Worm (Caenorhabditis elegans) whole organism, L3 larva: ENCODE results near the gene rnp-9.

ENCODE experiments used
- R02D3.7 ChIP-seq: fragments of 150-350 bp; optimal IDR thresholded peaks from 2 replicates; lab custom pipeline; 2014; ENCODE audit warnings: missing biosample characterization, missing genetic modification characterization
- egl-27 ChIP-seq: sonication (generic microtip); optimal IDR thresholded peaks from 4 replicates; lab custom pipeline; 2017; ENCODE audit warnings: missing biosample characterization, missing genetic modification reagents, missing genetic modification characterization
- egl-5 ChIP-seq: fragments of 150-350 bp; optimal IDR thresholded peaks from 2 replicates; lab custom pipeline; 2017; ENCODE audit warnings: missing biosample characterization, missing genetic modification reagents, missing genetic modification characterization, inconsistent platforms
- elt-2 ChIP-seq: sonication (generic microtip); optimal IDR thresholded peaks from 2 replicates; lab custom pipeline; 2016; ENCODE audit warnings: missing genetic modification reagents, mild to moderate bottlenecking, missing genetic modification characterization, missing compliant biosample characterization
- elt-3 ChIP-seq, 3 experiments: fragments of 150-350 bp in 1 of 3; sonication (generic microtip) in 2 of 3; optimal IDR thresholded peaks; 2 replicates in 2 of 3; 4 replicates in 1 of 3; lab custom pipeline; 2014 to 2017; ENCODE audit warnings: missing biosample characterization in 3 of 3, missing genetic modification characterization in 3 of 3
- fkh-10 ChIP-seq: sonication (generic microtip); optimal IDR thresholded peaks from 2 replicates; lab custom pipeline; 2017; ENCODE audit warnings: missing biosample characterization, missing genetic modification reagents, missing genetic modification characterization
- fkh-2 ChIP-seq: fragments of 150-350 bp; optimal IDR thresholded peaks from 2 replicates; lab custom pipeline; 2014; ENCODE audit warnings: missing biosample characterization, missing genetic modification reagents, missing genetic modification characterization
- fos-1 ChIP-seq: fragments of 150-350 bp; optimal IDR thresholded peaks from 2 replicates; lab custom pipeline; 2014; ENCODE audit warnings: missing biosample characterization, missing genetic modification characterization
- hmg-11 ChIP-seq: sonication (generic microtip); optimal IDR thresholded peaks from 2 replicates; lab custom pipeline; 2016; ENCODE audit warnings: missing genetic modification characterization, missing compliant biosample characterization
- lin-39 ChIP-seq: fragments of 150-350 bp; optimal IDR thresholded peaks from 2 replicates; lab custom pipeline; 2018; ENCODE audit warnings: missing biosample characterization, missing genetic modification reagents, missing genetic modification characterization
- lsy-12 ChIP-seq: sonication (generic microtip); optimal IDR thresholded peaks from 2 replicates; lab custom pipeline; 2016; ENCODE audit warnings: mild to moderate bottlenecking, missing genetic modification characterization, missing compliant biosample characterization
- mml-1 ChIP-seq: fragments of 150-350 bp; sonication (generic microtip); optimal IDR thresholded peaks from 3 replicates; lab custom pipeline; 2014; ENCODE audit warnings: missing biosample characterization, missing genetic modification characterization
- nfya-1 ChIP-seq: sonication (generic microtip); optimal IDR thresholded peaks from 2 replicates; lab custom pipeline; 2017; ENCODE audit warnings: missing genetic modification characterization, mild to moderate bottlenecking, missing compliant biosample characterization, antibody characterized with exemption, moderate library complexity; ENCODE audit not compliant: insufficient read depth
- nhr-23 ChIP-seq: fragments of 150-350 bp; optimal IDR thresholded peaks from 2 replicates; lab custom pipeline; 2014; ENCODE audit warnings: missing biosample characterization, missing genetic modification reagents, missing genetic modification characterization
- nhr-237 ChIP-seq: fragments of 150-350 bp; optimal IDR thresholded peaks from 2 replicates; lab custom pipeline; 2014; ENCODE audit warnings: missing biosample characterization, missing genetic modification characterization
- nhr-25 ChIP-seq: sonication (generic microtip); optimal IDR thresholded peaks from 2 replicates; lab custom pipeline; 2017; ENCODE audit warnings: missing biosample characterization, missing genetic modification characterization
- nhr-28 ChIP-seq: fragments of 150-350 bp; optimal IDR thresholded peaks from 2 replicates; lab custom pipeline; 2014; ENCODE audit warnings: missing biosample characterization, missing genetic modification characterization
- nhr-43 ChIP-seq: sonication (generic microtip); optimal IDR thresholded peaks from 2 replicates; lab custom pipeline; 2016; ENCODE audit warnings: mild to moderate bottlenecking, missing genetic modification characterization, missing compliant biosample characterization; ENCODE audit not compliant: poor library complexity, severe bottlenecking
- nhr-76 ChIP-seq: fragments of 150-350 bp; sonication (generic microtip); optimal IDR thresholded peaks from 5 replicates; lab custom pipeline; 2014; ENCODE audit warnings: missing biosample characterization, missing genetic modification characterization
- pha-4 ChIP-seq: fragments of 150-350 bp; optimal IDR thresholded peaks from 2 replicates; lab custom pipeline; 2014; ENCODE audit warnings: missing biosample characterization, missing genetic modification reagents, missing genetic modification characterization
- sea-2 ChIP-seq: fragments of 150-350 bp; sonication (generic microtip); optimal IDR thresholded peaks from 4 replicates; lab custom pipeline; 2014; ENCODE audit warnings: missing biosample characterization, missing genetic modification reagents, missing genetic modification characterization
- skn-1 ChIP-seq: fragments of 150-350 bp; optimal IDR thresholded peaks from 2 replicates; lab custom pipeline; 2014; ENCODE audit warnings: missing biosample characterization, missing genetic modification characterization
- snpc-4 ChIP-seq: fragments of 150-350 bp; optimal IDR thresholded peaks from 2 replicates; lab custom pipeline; 2014; ENCODE audit warnings: missing biosample characterization, missing genetic modification characterization
- tbx-2 ChIP-seq: sonication (generic microtip); optimal IDR thresholded peaks from 2 replicates; lab custom pipeline; 2016; ENCODE audit warnings: mild to moderate bottlenecking, missing genetic modification characterization, missing compliant biosample characterization
- zag-1 ChIP-seq: fragments of 150-350 bp; optimal IDR thresholded peaks from 2 replicates; lab custom pipeline; 2014; ENCODE audit warnings: missing biosample characterization, missing genetic modification characterization

Gene rnp-9

ce11 chrX:10158716-10159115 lies 8.4 kb upstream of the rnp-9 start, which contains the start of gene erd-2.1 (continued):
- no peak for TF ChIP-seq zag-1 (tag; lab: Kevin White, UChicago)
- peak; percentile 2 for TF ChIP-seq snpc-4 (tag; lab: Kevin White, UChicago)
- peak; percentile 69 for TF ChIP-seq egl-5 (tag; lab: Kevin White, UChicago)
- TF ChIP-seq fos-1 (tag; lab: Kevin White, UChicago): no peak
- peak; percentile 69 for TF ChIP-seq pha-4 (tag; lab: Kevin White, UChicago)
- TF ChIP-seq fkh-2 (tag; lab: Kevin White, UChicago): no peak

- peak; percentile 26 for TF ChIP-seq lin-39 (tag; lab: Kevin White, UChicago)
- TF ChIP-seq egl-27 (tag; lab: Kevin White, UChicago): no peak
- peak; percentile 10 for TF ChIP-seq nfya-1
- TF ChIP-seq egl-5 (tag; lab: Kevin White, UChicago): peak; percentile 57
Measured at ce11 chrX:10160097-10160677, 6.9 kb upstream of the rnp-9 start, which contains the start of gene F09B9.4. Gene F09B9.4 (plus strand): TSS chrX:10160627.

ce11 chrX:10162476-10162875 lies 4.6 kb upstream of the rnp-9 start:
- TF ChIP-seq lin-39 (tag; lab: Kevin White, UChicago) (no peak), nhr-28 (tag; lab: Kevin White, UChicago) (no peak), elt-2 (tag; lab: Kevin White, UChicago) (no peak), fkh-10 (GFP tag; lab: Kevin White, UChicago) (peak; percentile 73)

- TF ChIP-seq fkh-2 (tag; lab: Kevin White, UChicago) (no peak), R02D3.7 (tag; lab: Kevin White, UChicago) (no peak), skn-1 (tag; lab: Kevin White, UChicago) (no peak), nhr-76 (no peak), nhr-237 (tag; lab: Kevin White, UChicago) (no peak), tbx-2 (no peak), pha-4 (tag; lab: Kevin White, UChicago) (no peak)
Measured at ce11 chrX:10163212-10163611, 3.9 kb upstream of the rnp-9 start.

- no peak for TF ChIP-seq nhr-43 (tag; lab: Kevin White, UChicago)
- TF ChIP-seq mml-1 (tag; lab: Kevin White, UChicago): no peak
- peak; percentile 80 for TF ChIP-seq nhr-23 (tag; lab: Kevin White, UChicago)
- no peak for TF ChIP-seq hmg-11 (tag; lab: Kevin White, UChicago)
- TF ChIP-seq lsy-12 (tag; lab: Kevin White, UChicago): peak; percentile 14
- no peak for TF ChIP-seq skn-1 (tag; lab: Kevin White, UChicago)
- no peak for TF ChIP-seq lin-39 (tag; lab: Kevin White, UChicago)
Measured at ce11 chrX:10168534-10168933, 1.4 kb downstream of the rnp-9 start.

ce11 chrX:10170598-10170997 lies 3.5 kb downstream of the rnp-9 start:
- peak; percentile 36 for TF ChIP-seq nhr-23 (tag; lab: Kevin White, UChicago)
- no peak for TF ChIP-seq mml-1 (tag; lab: Kevin White, UChicago)
- TF ChIP-seq nhr-25 (tag; lab: Kevin White, UChicago): no peak
- no peak for TF ChIP-seq sea-2 (GFP tag; lab: Kevin White, UChicago)

ce11 chrX:10172004-10172584 lies 5.0 kb downstream of the rnp-9 start, which contains the start of gene C07A4.2:
Gene C07A4.2 (plus strand): TSS chrX:10172198.
- no peak for TF ChIP-seq nhr-43 (tag; lab: Kevin White, UChicago)
- TF ChIP-seq elt-3 (tag; optimal IDR thresholded peaks at IDR 0.05; lab: Kevin White, UChicago): peak in 1 of 3 experiments; percentile 31
